Worm (Caenorhabditis elegans) whole organism, mixed stage, embryonic: ENCODE results near the gene Y82E9BR.22.

Experiments used
- elt-1 ChIP-seq: sonication (generic microtip); optimal IDR thresholded peaks from 2 replicates; lab custom pipeline; 2017; ENCODE audit warnings: missing genetic modification characterization, mild to moderate bottlenecking, missing compliant biosample characterization, antibody characterized with exemption, moderate library complexity, borderline replicate concordance; ENCODE audit not compliant: insufficient read depth
- elt-3 ChIP-seq: fragments of 150-350 bp; optimal IDR thresholded peaks from 2 replicates; lab custom pipeline; 2014; ENCODE audit warnings: missing biosample characterization, missing genetic modification characterization
- lsy-2 ChIP-seq: fragments of 150-350 bp; optimal IDR thresholded peaks from 2 replicates; lab custom pipeline; 2014; ENCODE audit warnings: missing biosample characterization, missing genetic modification characterization
- mab-5 ChIP-seq: fragments of 150-350 bp; optimal IDR thresholded peaks from 2 replicates; lab custom pipeline; 2014; ENCODE audit warnings: missing biosample characterization, missing genetic modification characterization
- mep-1 ChIP-seq: fragments of 150-350 bp; optimal IDR thresholded peaks from 2 replicates; lab custom pipeline; 2017; ENCODE audit warnings: missing biosample characterization, missing genetic modification reagents, missing genetic modification characterization, inconsistent platforms
- nhr-12 ChIP-seq: fragments of 150-350 bp; optimal IDR thresholded peaks from 2 replicates; lab custom pipeline; 2014; ENCODE audit warnings: missing biosample characterization, missing genetic modification characterization
- nhr-28 ChIP-seq: fragments of 150-350 bp; optimal IDR thresholded peaks from 2 replicates; lab custom pipeline; 2014; ENCODE audit warnings: missing biosample characterization, missing genetic modification characterization
- pha-4 ChIP-seq: fragments of 150-350 bp; optimal IDR thresholded peaks from 2 replicates; lab custom pipeline; 2018; ENCODE audit warnings: missing biosample characterization, missing genetic modification reagents, missing genetic modification characterization
- ztf-11 ChIP-seq: fragments of 150-350 bp; optimal IDR thresholded peaks from 2 replicates; lab custom pipeline; 2014; ENCODE audit warnings: missing biosample characterization, missing genetic modification characterization

DNA sequence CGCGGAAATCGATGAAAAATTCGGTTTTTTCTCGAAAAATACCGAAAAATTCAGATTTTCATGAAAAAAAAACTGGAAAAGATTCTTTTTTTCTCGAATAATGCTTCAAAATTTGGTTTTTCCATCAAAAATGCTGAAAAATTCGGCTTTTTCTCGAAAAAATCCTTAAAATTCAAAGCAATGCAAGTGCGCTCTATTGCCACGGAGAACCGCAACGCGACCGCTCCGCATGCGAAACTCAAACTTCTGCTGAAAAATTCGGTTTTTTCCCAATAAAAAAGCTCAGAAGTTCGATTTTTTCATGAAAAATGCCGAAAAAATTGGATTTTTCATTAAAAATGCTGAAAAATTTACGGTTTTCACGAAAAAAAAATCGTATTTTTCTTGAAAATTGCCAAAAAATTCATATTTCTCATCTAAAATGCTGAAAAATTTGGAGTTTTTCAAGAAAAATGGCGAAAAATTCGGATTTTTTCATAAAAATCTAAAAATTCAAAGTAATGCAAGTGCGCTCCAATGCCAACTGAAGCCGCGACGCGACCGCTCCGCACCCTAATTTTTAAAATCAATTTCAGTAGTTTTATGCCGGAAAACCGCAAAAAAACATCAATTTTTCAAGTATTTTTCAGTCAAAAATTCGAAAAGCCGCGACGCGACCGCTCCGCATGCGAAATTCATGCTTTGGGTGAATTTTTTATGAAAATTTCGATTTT is 4.2 kb upstream of the Y82E9BR.22 start:
- TF ChIP-seq nhr-12 (tag; lab: Kevin White, UChicago), result no peak
- no peak for TF ChIP-seq elt-1 (tag; lab: Kevin White, UChicago)
- TF ChIP-seq mep-1 (tag; lab: Kevin White, UChicago), result no peak
- no peak for TF ChIP-seq nhr-28 (tag; lab: Kevin White, UChicago)
- TF ChIP-seq lsy-2, result no peak
- no peak for TF ChIP-seq ztf-11 (tag; lab: Kevin White, UChicago)
- TF ChIP-seq pha-4 (tag; lab: Kevin White, UChicago), result no peak
- TF ChIP-seq elt-3 (tag; lab: Kevin White, UChicago), result no peak
- no peak for TF ChIP-seq mab-5 (tag; lab: Kevin White, UChicago)
